Worm (Caenorhabditis elegans): ENCODE results near the gene arx-6.
"Not testable (repeated sequence)": the region's sequence is repeated elsewhere in the genome, so short reads cannot be mapped to it uniquely, and the experiment has no call there.

DNA sequence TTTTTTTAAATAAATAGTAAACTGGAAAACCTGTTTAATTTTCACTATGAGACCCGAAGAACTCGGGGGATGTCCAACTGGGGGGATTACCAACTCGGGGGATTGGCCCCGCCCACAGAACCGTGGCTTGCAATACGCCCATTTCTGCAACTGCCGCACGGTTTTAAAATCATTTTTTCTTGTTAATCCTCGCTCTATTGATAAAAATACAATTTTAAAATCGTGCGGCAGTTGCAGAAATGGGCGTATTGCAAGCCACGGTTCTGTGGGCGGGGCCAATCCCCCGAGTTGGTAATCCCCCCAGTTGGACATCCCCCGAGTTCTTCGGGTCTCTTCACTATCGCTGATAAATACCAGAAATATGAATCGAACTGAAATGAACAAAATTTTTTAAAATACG, 43.6 kb downstream of the arx-6 start, which contains the start of gene mmab-1:
- TF ChIP-seq dao-5, him-1, W03F9.2 (tag; optimal IDR thresholded peaks at IDR 0.05): not testable (repeated sequence)

All from whole organism, L4/young adult.